Worm (Caenorhabditis elegans) whole organism, L4 larva: ENCODE data around the gene F35G12.7.

Experiments
- D1046.2 ChIP-seq: fragments of 200-800 bp; sonication (Bioruptor generic); IDR thresholded peaks from 2 replicates; pipeline ENCODE4 v1.3.6; 2022; ENCODE audit warnings: missing genetic modification characterization, missing compliant biosample characterization
- T26A8.4 ChIP-seq: fragments of 200-800 bp; sonication (Bioruptor generic); IDR thresholded peaks from 2 replicates; pipeline ENCODE4 v1.3.6; 2022; ENCODE audit warnings: missing genetic modification characterization, missing compliant biosample characterization
- Y105C5A.15 ChIP-seq: fragments of 200-800 bp; sonication (Bioruptor generic); IDR thresholded peaks from 2 replicates; pipeline ENCODE4 v1.3.6; 2022; ENCODE audit warnings: missing genetic modification characterization, missing compliant biosample characterization
- Y75B8A.6 ChIP-seq: fragments of 200-800 bp; sonication (Bioruptor generic); IDR thresholded peaks from 2 replicates; pipeline ENCODE4 v1.3.6; 2022; ENCODE audit warnings: missing genetic modification reagents, missing genetic modification characterization, missing compliant biosample characterization
- ZK337.2 ChIP-seq: fragments of 200-800 bp; sonication (Bioruptor generic); IDR thresholded peaks from 2 replicates; pipeline ENCODE4 v1.3.6; 2022; ENCODE audit warnings: missing genetic modification reagents, missing genetic modification characterization, missing compliant biosample characterization
- ZK546.5 ChIP-seq, 2 experiments: sonication (generic microtip); optimal IDR thresholded peaks; 2 replicates each; lab custom pipeline; 2017; ENCODE audit warnings: missing biosample characterization in 2 of 2, missing genetic modification characterization in 2 of 2
- aha-1 ChIP-seq: fragments of 150-350 bp; peaks from one replicate; lab custom pipeline; 2014; ENCODE audit warnings: missing biosample characterization, missing genetic modification characterization
- ama-1 ChIP-seq: fragments of 150-350 bp; optimal IDR thresholded peaks from 2 replicates; lab custom pipeline; 2014; ENCODE audit warnings: inconsistent platforms, mixed read lengths
- attf-4 ChIP-seq: sonication (generic microtip); optimal IDR thresholded peaks from 3 replicates; lab custom pipeline; 2017; ENCODE audit warnings: missing biosample characterization, missing genetic modification characterization
- ceh-62 ChIP-seq: sonication (generic microtip); optimal IDR thresholded peaks from 2 replicates; lab custom pipeline; 2017; ENCODE audit warnings: missing biosample characterization, missing genetic modification characterization
- ceh-82 ChIP-seq: sonication (generic microtip); optimal IDR thresholded peaks from 2 replicates; lab custom pipeline; 2017; ENCODE audit warnings: missing biosample characterization, missing genetic modification characterization
- daf-12 ChIP-seq: fragments of 150-350 bp; optimal IDR thresholded peaks from 2 replicates; lab custom pipeline; 2014; ENCODE audit warnings: missing biosample characterization, missing genetic modification reagents, missing genetic modification characterization
- dmd-6 ChIP-seq: fragments of 200-800 bp; sonication (Bioruptor generic); IDR thresholded peaks from 2 replicates; pipeline ENCODE4 v1.3.6; 2022; ENCODE audit warnings: missing genetic modification reagents, missing genetic modification characterization, missing compliant biosample characterization
- dmd-8 ChIP-seq: fragments of 200-800 bp; sonication (Bioruptor generic); IDR thresholded peaks from 2 replicates; pipeline ENCODE4 v1.3.6; 2022; ENCODE audit warnings: missing genetic modification characterization, missing compliant biosample characterization
- dmd-9 ChIP-seq: fragments of 200-800 bp; sonication (Bioruptor generic); IDR thresholded peaks from 2 replicates; pipeline ENCODE4 v1.3.6; 2022; ENCODE audit warnings: missing genetic modification reagents, missing genetic modification characterization, missing compliant biosample characterization
- duxl-1 ChIP-seq: sonication (generic microtip); optimal IDR thresholded peaks from 2 replicates; lab custom pipeline; 2016; ENCODE audit warnings: mild to moderate bottlenecking, missing genetic modification characterization, moderate library complexity, missing compliant biosample characterization; ENCODE audit not compliant: poor library complexity
- egl-43 ChIP-seq: fragments of 200-800 bp; sonication (Bioruptor generic); IDR thresholded peaks from 2 replicates; pipeline ENCODE4 v1.3.6; 2022; ENCODE audit warnings: missing genetic modification reagents, missing genetic modification characterization, missing compliant biosample characterization
- fkh-10 ChIP-seq: fragments of 150-350 bp; optimal IDR thresholded peaks from 2 replicates; lab custom pipeline; 2014; ENCODE audit warnings: missing biosample characterization, missing genetic modification reagents, missing genetic modification characterization
- hif-1 ChIP-seq, 2 experiments: sonication (generic microtip); optimal IDR thresholded peaks; 2 replicates each; lab custom pipeline; 2016 to 2017; ENCODE audit warnings: missing compliant biosample characterization in 2 of 2, missing genetic modification characterization in 2 of 2, missing genetic modification reagents in 2 of 2, missing genotype in 2 of 2, mild to moderate bottlenecking in 1 of 2
- lin-38 ChIP-seq: fragments of 200-800 bp; sonication (Bioruptor generic); IDR thresholded peaks from 2 replicates; pipeline ENCODE4 v1.3.6; 2022; ENCODE audit warnings: missing genetic modification reagents, missing genetic modification characterization, missing compliant biosample characterization
- lir-3 ChIP-seq: sonication (generic microtip); optimal IDR thresholded peaks from 2 replicates; lab custom pipeline; 2016; ENCODE audit warnings: mild to moderate bottlenecking, missing genetic modification characterization, missing compliant biosample characterization
- lsy-2 ChIP-seq, 2 experiments: fragments of 150-350 bp in 1 of 2; sonication (generic microtip) in 1 of 2; optimal IDR thresholded peaks; 2 replicates each; lab custom pipeline; 2014 to 2017; ENCODE audit warnings: missing biosample characterization in 2 of 2, missing genetic modification characterization in 2 of 2
- madf-5 ChIP-seq, 2 experiments: fragments of 200-800 bp; sonication (Bioruptor generic); IDR thresholded peaks; 2 replicates each; pipeline ENCODE4 v1.3.6; 2022; ENCODE audit warnings: missing compliant biosample characterization in 2 of 2, missing genetic modification characterization in 2 of 2
- mes-2 ChIP-seq: sonication (generic microtip); optimal IDR thresholded peaks from 2 replicates; lab custom pipeline; 2016; ENCODE audit warnings: missing genotype, mild to moderate bottlenecking, missing genetic modification characterization, missing compliant biosample characterization; ENCODE audit not compliant: poor library complexity, severe bottlenecking
- nhr-102 ChIP-seq: sonication (generic microtip); optimal IDR thresholded peaks from 2 replicates; lab custom pipeline; 2016; ENCODE audit warnings: mild to moderate bottlenecking, missing genetic modification characterization, moderate library complexity, missing compliant biosample characterization
- nhr-111 ChIP-seq: fragments of 200-800 bp; sonication (Bioruptor generic); optimal IDR thresholded peaks from 2 replicates; lab custom pipeline; 2018; ENCODE audit warnings: mild to moderate bottlenecking, missing genetic modification characterization, missing compliant biosample characterization
- nhr-237 ChIP-seq: sonication (generic microtip); optimal IDR thresholded peaks from 2 replicates; lab custom pipeline; 2017; ENCODE audit warnings: missing biosample characterization, missing genetic modification characterization
- nhr-25 ChIP-seq: sonication (generic microtip); optimal IDR thresholded peaks from 2 replicates; lab custom pipeline; 2017; ENCODE audit warnings: missing genetic modification characterization, mild to moderate bottlenecking, missing compliant biosample characterization, antibody characterized with exemption, moderate library complexity, borderline replicate concordance; ENCODE audit not compliant: insufficient read depth
- nhr-28 ChIP-seq: fragments of 150-350 bp; optimal IDR thresholded peaks from 2 replicates; lab custom pipeline; 2014; ENCODE audit warnings: missing biosample characterization, missing genetic modification characterization
- nhr-42 ChIP-seq: fragments of 200-800 bp; sonication (Bioruptor generic); IDR thresholded peaks from 2 replicates; pipeline ENCODE4 v1.3.6; 2022; ENCODE audit warnings: missing genetic modification characterization, missing compliant biosample characterization
- nhr-6 ChIP-seq: fragments of 150-350 bp; optimal IDR thresholded peaks from 2 replicates; lab custom pipeline; 2014; ENCODE audit warnings: missing biosample characterization, missing genetic modification characterization
- pha-4 ChIP-seq, 2 experiments: fragments of 150-350 bp in 1 of 2; fragments of 200-800 bp in 1 of 2; sonication (Bioruptor generic) in 1 of 2; IDR thresholded peaks in 1 of 2; optimal IDR thresholded peaks in 1 of 2; 2 replicates each; pipeline versions ENCODE4 v1.3.6 to Lab custom; 2014 to 2022; ENCODE audit warnings: missing genetic modification characterization in 2 of 2, missing genetic modification reagents in 2 of 2, missing biosample characterization in 1 of 2, missing compliant biosample characterization in 1 of 2
- php-3 ChIP-seq: fragments of 200-800 bp; sonication (Bioruptor generic); IDR thresholded peaks from 2 replicates; pipeline ENCODE4 v1.3.6; 2022; ENCODE audit warnings: missing genetic modification reagents, missing genetic modification characterization, missing compliant biosample characterization
- pqm-1 ChIP-seq: sonication (generic microtip); optimal IDR thresholded peaks from 2 replicates; lab custom pipeline; 2017; ENCODE audit warnings: missing biosample characterization, missing genetic modification characterization
- saeg-2 ChIP-seq: fragments of 200-800 bp; sonication (Bioruptor generic); IDR thresholded peaks from 2 replicates; pipeline ENCODE4 v1.3.6; 2022; ENCODE audit warnings: missing genetic modification reagents, missing genetic modification characterization, missing compliant biosample characterization
- sdz-12 ChIP-seq: fragments of 200-800 bp; sonication (Bioruptor generic); optimal IDR thresholded peaks from 2 replicates; lab custom pipeline; 2018; ENCODE audit warnings: mild to moderate bottlenecking, missing genetic modification characterization, missing compliant biosample characterization
- set-16 ChIP-seq: fragments of 200-800 bp; sonication (Bioruptor generic); IDR thresholded peaks from 2 replicates; pipeline ENCODE4 v1.3.6; 2022; ENCODE audit warnings: missing genetic modification reagents, missing genetic modification characterization, missing compliant biosample characterization
- tag-97 ChIP-seq: fragments of 200-800 bp; sonication (Bioruptor generic); IDR thresholded peaks from 2 replicates; pipeline ENCODE4 v1.3.6; 2022; ENCODE audit warnings: missing genetic modification characterization, missing compliant biosample characterization
- unc-130 ChIP-seq: sonication (generic microtip); optimal IDR thresholded peaks from 2 replicates; lab custom pipeline; 2016; ENCODE audit warnings: missing genetic modification reagents, missing genetic modification characterization, missing compliant biosample characterization
- zfp-2 ChIP-seq: sonication (generic microtip); optimal IDR thresholded peaks from 2 replicates; lab custom pipeline; 2016; ENCODE audit warnings: mild to moderate bottlenecking, missing genetic modification characterization, missing compliant biosample characterization
- zip-2 ChIP-seq: fragments of 150-350 bp; optimal IDR thresholded peaks from 2 replicates; lab custom pipeline; 2014; ENCODE audit warnings: missing biosample characterization, missing genetic modification characterization
- ztf-7 ChIP-seq: fragments of 150-350 bp; optimal IDR thresholded peaks from 2 replicates; lab custom pipeline; 2014; ENCODE audit warnings: missing biosample characterization, missing genetic modification characterization

The F35G12.7 gene

DNA sequence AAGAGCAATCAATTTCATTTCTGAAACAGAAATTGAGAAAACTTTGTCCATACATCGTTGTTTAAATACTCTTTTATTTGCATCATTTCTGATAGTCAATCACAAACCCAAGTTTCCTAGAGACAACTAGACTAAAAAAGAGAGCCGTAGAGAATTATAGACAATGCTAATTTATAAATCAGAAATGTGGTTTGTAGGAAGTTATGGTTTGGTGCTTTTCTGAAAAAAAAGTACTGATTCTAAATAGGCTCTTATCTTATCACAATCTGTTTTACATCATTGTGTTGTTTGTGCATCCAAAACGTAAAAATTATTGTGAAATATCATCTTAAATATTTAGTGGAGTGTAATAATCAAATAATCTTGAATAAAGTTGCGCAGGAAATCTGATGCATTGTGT lies 46.5 kb downstream of the F35G12.7 start, which contains the start of gene ugt-62 (continued):
- no peak for TF ChIP-seq Y75B8A.6 (GFP tag; lab: Robert Waterston, UW)
- TF ChIP-seq pha-4 (GFP tag; IDR thresholded peaks at IDR 0.05; lab: Robert Waterston, UW): no peak
- no peak for TF ChIP-seq pha-4 (tag; optimal IDR thresholded peaks at IDR 0.05; lab: Kevin White, UChicago)
- TF ChIP-seq lir-3 (tag; lab: Kevin White, UChicago): no peak
- no peak for TF ChIP-seq dmd-9 (GFP tag; lab: Robert Waterston, UW)
- TF ChIP-seq nhr-28 (tag; lab: Kevin White, UChicago): peak; percentile 89
- no peak for TF ChIP-seq nhr-25 (tag; lab: Kevin White, UChicago)
- no peak for TF ChIP-seq madf-5 (GFP tag; IDR thresholded peaks at IDR 0.05; lab: Robert Waterston, UW)
- peak; percentile 26 for TF ChIP-seq nhr-102
- no peak for TF ChIP-seq nhr-111 (GFP tag; lab: Kevin White, UChicago)
- peak; percentile 99 for TF ChIP-seq pqm-1
- TF ChIP-seq nhr-237: no peak
- TF ChIP-seq egl-43 (GFP tag; lab: Robert Waterston, UW): no peak
- no peak for TF ChIP-seq attf-4
- TF ChIP-seq dmd-8 (GFP tag; lab: Robert Waterston, UW): no peak
- no peak for TF ChIP-seq ama-1 (lab: Kevin White, UChicago)
- TF ChIP-seq T26A8.4: no peak
- no peak for TF ChIP-seq zip-2 (tag; lab: Kevin White, UChicago)
- no peak for TF ChIP-seq ZK546.5 (tag; optimal IDR thresholded peaks at IDR 0.05; lab: Kevin White, UChicago)
- TF ChIP-seq D1046.2: no peak
- no peak for TF ChIP-seq zfp-2
- no peak for TF ChIP-seq set-16 (GFP tag; lab: Robert Waterston, UW)
- TF ChIP-seq dmd-6 (GFP tag; lab: Robert Waterston, UW): peak; percentile 84
- TF ChIP-seq fkh-10 (GFP tag; lab: Kevin White, UChicago): no peak
- TF ChIP-seq Y105C5A.15: no peak
- no peak for TF ChIP-seq ztf-7 (tag; lab: Kevin White, UChicago)
- TF ChIP-seq daf-12: no peak
- no peak for TF ChIP-seq nhr-6 (tag; lab: Kevin White, UChicago)
- TF ChIP-seq ceh-82 (tag; lab: Kevin White, UChicago): no peak
- TF ChIP-seq tag-97 (GFP tag; lab: Robert Waterston, UW): no peak
- no peak for TF ChIP-seq lsy-2 (tag; optimal IDR thresholded peaks at IDR 0.05; lab: Kevin White, UChicago)
- TF ChIP-seq php-3: peak; percentile 71
- no peak for TF ChIP-seq saeg-2 (GFP tag; lab: Robert Waterston, UW)
- no peak for TF ChIP-seq ceh-62 (tag; lab: Kevin White, UChicago)
- peak; percentile 9 for TF ChIP-seq mes-2 (tag; lab: Kevin White, UChicago)
- no peak for TF ChIP-seq aha-1 (tag; lab: Kevin White, UChicago)
- TF ChIP-seq nhr-42 (GFP tag; lab: Robert Waterston, UW): no peak
- no peak for TF ChIP-seq sdz-12 (GFP tag; lab: Kevin White, UChicago)
- no peak for TF ChIP-seq duxl-1 (tag; lab: Kevin White, UChicago)
- TF ChIP-seq lin-38: no peak
- TF ChIP-seq unc-130 (GFP tag; lab: Kevin White, UChicago): no peak
- no peak for TF ChIP-seq hif-1 (tag; optimal IDR thresholded peaks at IDR 0.05; lab: Kevin White, UChicago)
- TF ChIP-seq ZK337.2: no peak
